Fruit fly (Drosophila melanogaster) whole organism, wandering third instar larva: ENCODE results near the gene hdly.

ENCODE experiments used
- Abd-B ChIP-seq: fragments of >200 bp; optimal IDR thresholded peaks from 2 replicates; lab custom pipeline; 2017; ENCODE audit warnings: missing biosample characterization, missing genetic modification characterization
- Hnf4 ChIP-seq: fragments of 200-800 bp; sonication (Bioruptor generic); optimal IDR thresholded peaks from 2 replicates; lab custom pipeline; 2016; ENCODE audit warnings: missing biosample characterization, mild to moderate bottlenecking, missing genetic modification characterization
- OdsH ChIP-seq: fragments of 200-800 bp; sonication (Bioruptor generic); optimal IDR thresholded peaks from 2 replicates; lab custom pipeline; 2016; ENCODE audit warnings: missing biosample characterization, mild to moderate bottlenecking, missing genetic modification characterization
- Sp1 ChIP-seq: fragments of 200-800 bp; sonication (Bioruptor generic); optimal IDR thresholded peaks from 3 replicates; lab custom pipeline; 2019; ENCODE audit warnings: missing biosample characterization, mild to moderate bottlenecking, missing genetic modification characterization, moderate library complexity
- br ChIP-seq: fragments of 200-800 bp; sonication (Bioruptor generic); optimal IDR thresholded peaks from 2 replicates; lab custom pipeline; 2016; ENCODE audit warnings: missing biosample characterization, missing genetic modification characterization
- lola ChIP-seq: fragments of >200 bp; optimal IDR thresholded peaks from 2 replicates; lab custom pipeline; 2017; ENCODE audit warnings: missing biosample characterization, missing genetic modification characterization
- pan ChIP-seq: fragments of >200 bp; optimal IDR thresholded peaks from 2 replicates; lab custom pipeline; 2017
- psq ChIP-seq: fragments of 200-800 bp; sonication (Bioruptor generic); optimal IDR thresholded peaks from 3 replicates; lab custom pipeline; 2017; ENCODE audit warnings: missing biosample characterization, mild to moderate bottlenecking, missing genetic modification characterization, moderate library complexity

DNA sequence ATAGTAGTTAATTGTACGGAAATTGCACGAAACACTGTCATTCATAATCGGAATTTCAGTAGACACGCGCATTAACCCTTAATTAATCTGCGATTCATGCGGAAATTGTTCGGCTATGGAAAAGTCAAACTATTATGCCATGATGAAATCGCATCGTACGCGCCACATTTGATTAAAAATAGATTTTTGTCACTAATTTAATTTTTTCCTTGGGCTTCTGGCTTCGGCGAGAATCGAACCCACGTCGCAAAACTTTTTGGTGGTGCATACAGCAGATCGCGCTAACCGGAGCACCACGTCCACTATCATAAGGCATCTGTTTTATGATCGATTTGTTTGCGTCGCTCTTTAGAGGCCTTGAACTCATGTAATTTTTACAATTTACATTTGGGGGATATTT is 1.4 kb upstream of the hdly start:
- TF ChIP-seq br (no peak), Sp1 (GFP tag; lab: Kevin White, UChicago) (no peak), OdsH (GFP tag; lab: Kevin White, UChicago) (no peak), Abd-B (GFP tag; lab: Kevin White, UChicago) (no peak), pan (lab: Kevin White, UChicago) (no peak), Hnf4 (GFP tag; lab: Kevin White, UChicago) (no peak), psq (GFP tag; lab: Kevin White, UChicago) (no peak), lola (GFP tag; lab: Kevin White, UChicago) (no peak)
